Worm (Caenorhabditis elegans) whole organism, L1 larva: ENCODE data around the gene sul-1.

Source experiments
- blmp-1 ChIP-seq: fragments of 150-350 bp; optimal IDR thresholded peaks from 2 replicates; lab custom pipeline; 2014; ENCODE audit warnings: missing biosample characterization, missing genetic modification characterization
- dsc-1 ChIP-seq: sonication (generic microtip); optimal IDR thresholded peaks from 2 replicates; lab custom pipeline; 2016; ENCODE audit warnings: mild to moderate bottlenecking, missing genetic modification characterization, missing compliant biosample characterization
- elt-2 ChIP-seq: sonication (generic microtip); optimal IDR thresholded peaks from 2 replicates; lab custom pipeline; 2016; ENCODE audit warnings: missing genetic modification characterization, mild to moderate bottlenecking, inconsistent platforms, missing compliant biosample characterization, missing genetic modification reagents
- lin-14 ChIP-seq: fragments of 200-800 bp; sonication (Bioruptor generic); optimal IDR thresholded peaks from 2 replicates; lab custom pipeline; 2018; ENCODE audit warnings: mild to moderate bottlenecking, missing genetic modification characterization, moderate library complexity, missing compliant biosample characterization
- pag-3 ChIP-seq: sonication (generic microtip); optimal IDR thresholded peaks from 2 replicates; lab custom pipeline; 2017; ENCODE audit warnings: missing genetic modification characterization, mild to moderate bottlenecking, missing compliant biosample characterization, antibody characterized with exemption, borderline replicate concordance; ENCODE audit not compliant: insufficient read depth
- sox-4 ChIP-seq: sonication (generic microtip); optimal IDR thresholded peaks from 2 replicates; lab custom pipeline; 2016; ENCODE audit warnings: missing genetic modification characterization, missing compliant biosample characterization
- tbx-2 ChIP-seq: sonication (generic microtip); optimal IDR thresholded peaks from 2 replicates; lab custom pipeline; 2016; ENCODE audit warnings: missing genetic modification characterization, missing compliant biosample characterization
- ztf-11 ChIP-seq, 2 experiments: sonication (generic microtip); optimal IDR thresholded peaks; 2 replicates each; lab custom pipeline; 2016 to 2017; ENCODE audit warnings: missing genetic modification characterization in 2 of 2, missing biosample characterization in 1 of 2, missing compliant biosample characterization in 1 of 2
- ztf-4 ChIP-seq: fragments of 150-350 bp; optimal IDR thresholded peaks from 2 replicates; lab custom pipeline; 2014; ENCODE audit warnings: missing biosample characterization, missing genetic modification characterization

ce11 chrX:3316830-3317229, 46.1 kb upstream of the sul-1 start:
- TF ChIP-seq tbx-2: no peak
- TF ChIP-seq lin-14 (GFP tag; lab: Kevin White, UChicago): no peak
- TF ChIP-seq ztf-11 (tag; optimal IDR thresholded peaks at IDR 0.05; lab: Kevin White, UChicago): no peak
- TF ChIP-seq pag-3: no peak
- no peak for TF ChIP-seq ztf-4
- TF ChIP-seq blmp-1: no peak
- no peak for TF ChIP-seq dsc-1 (tag; lab: Kevin White, UChicago)
- no peak for TF ChIP-seq elt-2
- TF ChIP-seq sox-4 (tag; lab: Kevin White, UChicago): no peak
